Worm (Caenorhabditis elegans) whole organism, L2 larva: ENCODE data around the gene nhr-111.

ENCODE experiments used
- F13H6.1 ChIP-seq: sonication (generic microtip); optimal IDR thresholded peaks from 2 replicates; lab custom pipeline; 2016; ENCODE audit warnings: missing genetic modification characterization, missing compliant biosample characterization
- Y55F3AM.14 ChIP-seq: fragments of 200-800 bp; sonication (Bioruptor generic); optimal IDR thresholded peaks from 2 replicates; lab custom pipeline; 2018; ENCODE audit warnings: mild to moderate bottlenecking, missing genetic modification characterization, missing compliant biosample characterization
- ZK546.5 ChIP-seq: sonication (generic microtip); optimal IDR thresholded peaks from 2 replicates; lab custom pipeline; 2017; ENCODE audit warnings: missing biosample characterization, missing genetic modification characterization
- aly-2 ChIP-seq: fragments of 150-350 bp; optimal IDR thresholded peaks from 2 replicates; lab custom pipeline; 2014; ENCODE audit warnings: missing biosample characterization, missing genetic modification characterization
- ama-1 ChIP-seq: fragments of 150-350 bp; optimal IDR thresholded peaks from 2 replicates; lab custom pipeline; 2018; ENCODE audit warnings: inconsistent platforms
- blmp-1 ChIP-seq: sonication (generic microtip); optimal IDR thresholded peaks from 2 replicates; lab custom pipeline; 2017; ENCODE audit warnings: missing genetic modification characterization, mild to moderate bottlenecking, missing compliant biosample characterization, antibody characterized with exemption, moderate library complexity; ENCODE audit not compliant: insufficient read depth
- dmd-4 ChIP-seq: sonication (generic microtip); optimal IDR thresholded peaks from 2 replicates; lab custom pipeline; 2017; ENCODE audit warnings: missing biosample characterization, missing genetic modification characterization
- egl-27 ChIP-seq: sonication (generic microtip); optimal IDR thresholded peaks from 3 replicates; lab custom pipeline; 2017; ENCODE audit warnings: missing biosample characterization, missing genetic modification reagents, missing genetic modification characterization
- fos-1 ChIP-seq: fragments of 150-350 bp; optimal IDR thresholded peaks from 2 replicates; lab custom pipeline; 2014; ENCODE audit warnings: missing biosample characterization, missing genetic modification characterization
- gmeb-1 ChIP-seq: fragments of 150-350 bp; optimal IDR thresholded peaks from 2 replicates; lab custom pipeline; 2014; ENCODE audit warnings: missing biosample characterization, missing genetic modification characterization
- lin-13 ChIP-seq: fragments of 150-350 bp; optimal IDR thresholded peaks from 2 replicates; lab custom pipeline; 2014; ENCODE audit warnings: missing biosample characterization, missing genetic modification reagents, missing genetic modification characterization
- lin-39 ChIP-seq: fragments of 150-350 bp; optimal IDR thresholded peaks from 2 replicates; lab custom pipeline; 2014; ENCODE audit warnings: missing biosample characterization, missing genetic modification reagents, missing genetic modification characterization
- lsy-2 ChIP-seq, 2 experiments: fragments of 150-350 bp in 1 of 2; sonication (generic microtip) in 1 of 2; optimal IDR thresholded peaks; 2 replicates each; lab custom pipeline; 2014 to 2017; ENCODE audit warnings: missing biosample characterization in 2 of 2, missing genetic modification characterization in 2 of 2
- mab-5 ChIP-seq: fragments of 150-350 bp; optimal IDR thresholded peaks from 2 replicates; lab custom pipeline; 2014; ENCODE audit warnings: missing biosample characterization, missing genetic modification characterization
- mbf-1 ChIP-seq: sonication (generic microtip); optimal IDR thresholded peaks from 2 replicates; lab custom pipeline; 2017; ENCODE audit warnings: missing biosample characterization, missing genetic modification characterization
- nhr-10 ChIP-seq: sonication (generic microtip); optimal IDR thresholded peaks from 2 replicates; lab custom pipeline; 2017; ENCODE audit warnings: missing biosample characterization, missing genetic modification characterization
- nhr-11 ChIP-seq: fragments of 150-350 bp; optimal IDR thresholded peaks from 2 replicates; lab custom pipeline; 2014; ENCODE audit warnings: missing biosample characterization, missing genetic modification characterization
- nhr-12 ChIP-seq: fragments of 150-350 bp; optimal IDR thresholded peaks from 2 replicates; lab custom pipeline; 2014; ENCODE audit warnings: missing biosample characterization, missing genetic modification characterization
- nhr-129 ChIP-seq: fragments of 150-350 bp; optimal IDR thresholded peaks from 2 replicates; lab custom pipeline; 2014; ENCODE audit warnings: missing biosample characterization, missing genetic modification characterization
- nhr-21 ChIP-seq: fragments of 150-350 bp; optimal IDR thresholded peaks from 2 replicates; lab custom pipeline; 2014; ENCODE audit warnings: missing biosample characterization, missing genetic modification characterization
- nhr-237 ChIP-seq: fragments of 150-350 bp; optimal IDR thresholded peaks from 2 replicates; lab custom pipeline; 2014; ENCODE audit warnings: missing biosample characterization, missing genetic modification characterization
- nhr-77 ChIP-seq: fragments of 150-350 bp; optimal IDR thresholded peaks from 2 replicates; lab custom pipeline; 2014; ENCODE audit warnings: missing biosample characterization, missing genetic modification characterization
- peb-1 ChIP-seq: fragments of 150-350 bp; optimal IDR thresholded peaks from 2 replicates; lab custom pipeline; 2014; ENCODE audit warnings: missing biosample characterization, missing genetic modification characterization
- skn-1 ChIP-seq: sonication (generic microtip); optimal IDR thresholded peaks from 2 replicates; lab custom pipeline; 2017; ENCODE audit warnings: missing biosample characterization, missing genetic modification characterization
- sma-3 ChIP-seq: sonication (generic microtip); optimal IDR thresholded peaks from 2 replicates; lab custom pipeline; 2016; ENCODE audit warnings: missing genetic modification reagents, missing genetic modification characterization, missing compliant biosample characterization
- sma-9 ChIP-seq, 2 experiments: fragments of 150-350 bp in 1 of 2; sonication (generic microtip) in 1 of 2; optimal IDR thresholded peaks; 2 replicates each; lab custom pipeline; 2014 to 2016; ENCODE audit warnings: missing genetic modification characterization in 2 of 2, mild to moderate bottlenecking in 1 of 2, missing biosample characterization in 1 of 2, missing compliant biosample characterization in 1 of 2, missing genetic modification reagents in 1 of 2, moderate library complexity in 1 of 2
- unc-55 ChIP-seq: fragments of 150-350 bp; sonication (generic microtip); optimal IDR thresholded peaks from 3 replicates; lab custom pipeline; 2014; ENCODE audit warnings: missing biosample characterization, missing genetic modification reagents, missing genetic modification characterization
- zag-1 ChIP-seq: fragments of 150-350 bp; optimal IDR thresholded peaks from 2 replicates; lab custom pipeline; 2014; ENCODE audit warnings: missing biosample characterization, missing genetic modification characterization
- ztf-11 ChIP-seq: sonication (generic microtip); optimal IDR thresholded peaks from 2 replicates; lab custom pipeline; 2017; ENCODE audit warnings: missing biosample characterization, missing genetic modification characterization
- ztf-4 ChIP-seq: fragments of 150-350 bp; optimal IDR thresholded peaks from 2 replicates; lab custom pipeline; 2014; ENCODE audit warnings: missing biosample characterization, missing genetic modification characterization

Gene nhr-111

DNA sequence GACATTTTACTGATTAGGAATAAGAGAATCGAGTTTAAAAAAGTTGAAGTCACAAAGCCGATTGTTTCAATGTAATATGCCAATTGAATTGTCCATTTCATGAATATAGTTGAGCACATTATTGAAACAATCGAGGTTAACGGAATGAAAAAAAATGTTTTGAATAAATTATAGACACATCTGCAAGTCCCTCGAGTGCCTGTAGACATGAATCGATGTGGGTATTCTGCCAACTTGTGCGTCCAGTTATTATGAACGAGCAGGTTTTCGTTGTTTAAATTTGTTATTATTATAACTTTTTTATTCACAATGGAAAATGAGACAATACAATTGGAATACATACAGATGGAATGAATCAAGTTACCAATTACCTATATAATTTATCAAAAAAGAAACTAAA is 33.8 kb upstream of the nhr-111 start, which contains the start of gene str-99:
str-99 (minus strand) TSS at position 101 of the 400 bp plus-strand sequence.
- TF ChIP-seq lsy-2 (tag; optimal IDR thresholded peaks at IDR 0.05; lab: Kevin White, UChicago), result no peak
- no peak for TF ChIP-seq ZK546.5 (tag; lab: Kevin White, UChicago)
- TF ChIP-seq lin-39 (tag; lab: Kevin White, UChicago), result no peak
- TF ChIP-seq nhr-237 (tag; lab: Kevin White, UChicago), result no peak
- no peak for TF ChIP-seq nhr-12
- TF ChIP-seq sma-3 (GFP tag; lab: Kevin White, UChicago), result no peak
- TF ChIP-seq zag-1 (tag; lab: Kevin White, UChicago), result no peak
- TF ChIP-seq F13H6.1, result no peak

DNA sequence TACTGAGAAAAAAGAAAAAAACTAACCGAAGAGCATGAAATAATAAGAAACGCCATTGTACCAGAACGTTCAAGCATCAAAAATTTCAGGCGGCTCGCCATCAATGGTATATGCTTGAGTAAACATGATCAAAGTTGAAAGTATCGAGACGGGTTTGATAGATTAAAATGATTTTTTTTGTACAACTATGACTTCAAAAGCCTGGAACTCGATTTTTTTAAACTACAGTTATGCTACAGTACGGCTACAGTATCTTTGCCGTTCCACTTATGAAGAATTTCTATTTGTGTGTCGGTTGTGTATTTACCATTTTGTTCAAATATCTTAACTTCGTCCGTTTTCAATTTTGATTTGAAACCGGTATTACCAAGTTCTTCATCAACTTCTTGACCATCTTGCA is 30.5 kb upstream of the nhr-111 start, which contains the start of gene str-97:
str-97 (minus strand) TSS at position 101 of the 400 bp plus-strand sequence.
- no peak for TF ChIP-seq egl-27 (tag; lab: Kevin White, UChicago)
- TF ChIP-seq peb-1 (tag; lab: Kevin White, UChicago), result no peak

DNA sequence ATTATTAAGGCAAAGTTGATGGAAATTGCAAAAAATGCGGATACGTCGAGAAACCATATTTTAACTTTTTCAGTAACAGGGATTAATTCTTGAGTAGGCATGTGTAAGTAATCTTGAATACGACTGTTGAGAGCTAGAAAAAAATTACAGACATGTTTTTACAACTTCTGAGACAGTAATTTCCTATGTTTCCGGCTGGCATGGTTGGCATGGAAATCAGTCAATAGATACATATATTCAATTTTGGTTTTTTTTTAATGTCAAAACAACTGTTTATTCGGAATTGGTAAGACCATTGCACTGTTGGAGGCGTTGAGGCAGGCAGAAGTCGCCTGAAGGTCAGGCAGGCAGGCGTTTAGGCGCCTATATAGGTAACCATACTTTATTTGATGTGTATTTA is 28.7 kb upstream of the nhr-111 start, which contains the start of gene str-254:
str-254 (minus strand) TSS at position 101 of the 400 bp plus-strand sequence.
- TF ChIP-seq zag-1 (tag; lab: Kevin White, UChicago), result no peak
- no peak for TF ChIP-seq sma-9 (GFP tag; optimal IDR thresholded peaks at IDR 0.05; lab: Kevin White, UChicago)
- no peak for TF ChIP-seq sma-9 (tag; optimal IDR thresholded peaks at IDR 0.05; lab: Kevin White, UChicago)
- no peak for TF ChIP-seq nhr-77
- no peak for TF ChIP-seq Y55F3AM.14
- TF ChIP-seq peb-1 (tag; lab: Kevin White, UChicago), result no peak
- TF ChIP-seq lin-13 (GFP tag; lab: Kevin White, UChicago), result no peak
- no peak for TF ChIP-seq ama-1 (lab: Kevin White, UChicago)
- no peak for TF ChIP-seq F13H6.1
- no peak for TF ChIP-seq egl-27 (tag; lab: Kevin White, UChicago)
- no peak for TF ChIP-seq nhr-21 (tag; lab: Kevin White, UChicago)

DNA sequence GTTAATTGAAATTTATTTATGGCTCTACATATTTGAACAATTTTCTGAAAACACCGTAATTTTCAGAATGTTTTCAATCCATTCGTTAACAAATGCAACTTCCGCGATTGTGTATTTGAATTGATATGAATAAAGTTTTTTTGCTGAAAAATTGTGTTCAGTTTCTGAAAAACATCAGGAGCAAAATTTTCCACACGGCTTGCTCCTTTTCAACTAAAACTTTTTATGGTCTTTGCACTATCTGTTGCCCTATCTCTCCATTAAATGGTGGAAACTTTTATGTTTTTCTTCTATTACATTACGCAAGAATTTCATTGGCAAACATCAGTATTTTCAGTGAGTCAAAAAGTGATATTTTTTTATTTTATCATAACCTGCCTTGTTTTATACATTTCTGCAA is 24.2 kb upstream of the nhr-111 start, which contains the start of gene F10A3.4:
F10A3.4 (plus strand) TSS at position 301 of the 400 bp plus-strand sequence.
- TF ChIP-seq nhr-129 (tag; lab: Kevin White, UChicago), result no peak
- no peak for TF ChIP-seq peb-1 (tag; lab: Kevin White, UChicago)
- no peak for TF ChIP-seq nhr-77
- TF ChIP-seq nhr-21 (tag; lab: Kevin White, UChicago), result no peak
- no peak for TF ChIP-seq unc-55
- TF ChIP-seq lsy-2 (tag; optimal IDR thresholded peaks at IDR 0.05; lab: Kevin White, UChicago), result no peak
- no peak for TF ChIP-seq fos-1
- TF ChIP-seq nhr-11 (tag; lab: Kevin White, UChicago), result no peak

DNA sequence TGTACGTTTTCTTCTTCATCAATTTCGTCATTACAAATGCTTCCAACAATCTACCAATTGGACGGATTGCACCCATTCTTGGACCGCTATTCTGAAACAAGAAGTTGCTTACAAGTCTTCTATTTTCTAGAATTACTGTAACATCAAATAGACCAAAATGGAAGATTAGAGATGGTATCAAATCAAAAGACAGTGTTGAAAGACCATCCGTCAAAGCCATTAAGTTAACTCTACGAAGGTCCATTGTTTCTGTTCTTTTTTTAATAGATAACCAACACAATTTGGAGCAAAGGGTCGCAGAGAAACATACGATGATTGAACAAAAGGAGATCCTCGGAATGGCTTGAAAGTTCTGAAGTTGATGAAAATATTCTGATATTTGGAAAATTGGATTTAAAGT is 20.4 kb upstream of the nhr-111 start:
- TF ChIP-seq skn-1 (no peak), zag-1 (tag; lab: Kevin White, UChicago) (no peak), nhr-10 (tag; lab: Kevin White, UChicago) (no peak), mab-5 (tag; lab: Kevin White, UChicago) (no peak)
- TF ChIP-seq, all 48 proteins: peak for 0

DNA sequence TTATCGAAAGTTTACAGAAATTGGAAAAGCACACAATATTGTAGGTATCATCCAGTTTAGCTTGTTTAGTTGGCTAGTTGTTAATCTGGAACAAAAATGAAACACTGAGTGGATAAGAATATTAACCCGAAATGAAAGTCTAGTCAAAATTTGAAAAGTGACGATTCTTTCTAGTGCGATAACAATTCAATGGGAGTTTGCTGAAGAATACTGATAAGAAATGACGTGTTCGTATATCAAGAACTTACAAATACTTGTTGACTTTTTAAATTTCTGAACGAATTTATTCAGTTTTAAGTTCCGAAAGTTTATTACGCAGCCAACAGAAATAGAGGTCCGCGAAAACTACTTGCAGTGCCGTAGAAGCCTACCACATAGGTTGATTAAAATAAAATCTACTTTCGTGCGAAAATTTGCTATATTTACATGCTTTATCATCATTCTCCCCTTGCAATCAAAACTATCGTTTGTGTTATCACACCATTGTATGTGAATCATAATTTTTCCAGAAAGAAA is 18.5 kb upstream of the nhr-111 start, which contains the start of gene fbxa-88:
fbxa-88 (minus strand) TSS at position 51 of the 516 bp plus-strand sequence.
- peak; percentile 17 for TF ChIP-seq sma-9 (GFP tag; optimal IDR thresholded peaks at IDR 0.05; lab: Kevin White, UChicago)
- TF ChIP-seq sma-9 (tag; optimal IDR thresholded peaks at IDR 0.05; lab: Kevin White, UChicago), result no peak
- TF ChIP-seq fos-1, result peak; percentile 77
- no peak for TF ChIP-seq lin-13 (GFP tag; lab: Kevin White, UChicago)

DNA sequence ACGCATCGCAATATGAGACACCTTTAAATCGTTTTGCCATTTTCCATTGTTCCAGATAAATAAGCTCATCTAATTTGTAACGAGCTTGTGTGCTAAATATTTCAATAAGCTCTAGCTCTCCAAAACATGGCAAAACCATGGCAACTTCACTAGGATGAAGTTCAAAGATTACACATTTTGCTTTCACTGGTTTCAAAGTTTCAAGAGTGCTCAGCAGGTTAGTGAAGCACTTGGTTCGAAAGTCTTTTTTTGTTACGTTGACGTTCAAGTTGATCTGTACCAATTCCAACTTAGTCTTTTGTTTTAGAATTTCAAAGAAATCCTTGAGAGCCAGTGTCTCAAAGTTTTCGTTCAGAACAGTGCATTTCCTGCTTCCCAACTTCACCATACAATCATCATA is 17.7 kb upstream of the nhr-111 start, which contains the start of gene fbxa-18:
fbxa-18 (plus strand) TSS at position 301 of the 400 bp plus-strand sequence.
- TF ChIP-seq lin-39 (tag; lab: Kevin White, UChicago), result no peak
- TF ChIP-seq, all 48 proteins: peak for 0

DNA sequence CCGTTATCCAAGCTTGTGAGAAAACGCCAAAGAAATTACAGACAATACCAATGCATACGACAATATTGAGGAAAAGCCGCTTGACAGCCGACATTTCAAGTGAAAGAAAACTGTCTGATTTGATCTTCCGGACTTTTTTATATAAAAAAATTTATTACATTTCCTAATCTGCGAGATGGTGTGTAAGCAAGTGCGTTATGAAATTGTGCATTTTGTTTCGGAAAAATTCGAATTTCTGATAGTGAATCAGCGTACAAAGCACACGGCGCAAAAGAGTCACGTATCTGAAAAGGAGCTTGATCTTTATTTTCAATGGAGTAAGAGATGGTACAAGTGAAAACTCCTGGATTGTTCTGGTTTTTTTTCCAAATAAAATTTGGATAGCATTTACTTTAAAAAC is 16.4 kb upstream of the nhr-111 start, which contains the start of gene clc-32:
clc-32 (minus strand) TSS at position 101 of the 400 bp plus-strand sequence.
- no peak for TF ChIP-seq egl-27 (tag; lab: Kevin White, UChicago)
- TF ChIP-seq nhr-12, result no peak
- TF ChIP-seq fos-1, result no peak
- TF ChIP-seq gmeb-1 (tag; lab: Kevin White, UChicago), result no peak
- TF ChIP-seq dmd-4, result no peak
- TF ChIP-seq aly-2 (tag; lab: Kevin White, UChicago), result no peak
- no peak for TF ChIP-seq mbf-1 (tag; lab: Kevin White, UChicago)
- TF ChIP-seq zag-1 (tag; lab: Kevin White, UChicago), result no peak
- TF ChIP-seq ztf-4 (tag; lab: Kevin White, UChicago), result no peak
- TF ChIP-seq Y55F3AM.14, result no peak
- TF ChIP-seq ztf-11 (tag; lab: Kevin White, UChicago), result no peak
- no peak for TF ChIP-seq ama-1 (lab: Kevin White, UChicago)
- TF ChIP-seq sma-9 (GFP tag; optimal IDR thresholded peaks at IDR 0.05; lab: Kevin White, UChicago), result no peak
- no peak for TF ChIP-seq sma-9 (tag; optimal IDR thresholded peaks at IDR 0.05; lab: Kevin White, UChicago)
- no peak for TF ChIP-seq nhr-129 (tag; lab: Kevin White, UChicago)
- TF ChIP-seq blmp-1 (tag; lab: Kevin White, UChicago), result no peak
- no peak for TF ChIP-seq nhr-10 (tag; lab: Kevin White, UChicago)
- TF ChIP-seq skn-1, result no peak
- TF ChIP-seq, all 48 proteins: peak for 0
